Worm (Caenorhabditis elegans) whole organism, early embryonic: ENCODE measurements around the gene Y6E2A.10.
"Not testable (repeated sequence)": the region's sequence is repeated elsewhere in the genome, so short reads cannot be mapped to it uniquely, and the experiment has no call there.

Experiments used
- B0310.2 ChIP-seq: sonication (generic microtip); optimal IDR thresholded peaks from 2 replicates; lab custom pipeline; 2016; ENCODE audit warnings: mild to moderate bottlenecking, missing genetic modification characterization, missing compliant biosample characterization
- F13C5.2 ChIP-seq: sonication (generic microtip); optimal IDR thresholded peaks from 2 replicates; lab custom pipeline; 2017; ENCODE audit warnings: mild to moderate bottlenecking, missing genetic modification characterization, inconsistent platforms, missing compliant biosample characterization
- aly-1 ChIP-seq: sonication (generic microtip); optimal IDR thresholded peaks from 2 replicates; lab custom pipeline; 2016; ENCODE audit warnings: missing genetic modification characterization, missing compliant biosample characterization
- ama-1 ChIP-seq: fragments of 150-350 bp; optimal IDR thresholded peaks from 2 replicates; lab custom pipeline; 2014
- ceh-13 ChIP-seq: fragments of 200-800 bp; sonication (Bioruptor generic); optimal IDR thresholded peaks from 2 replicates; lab custom pipeline; 2018; ENCODE audit warnings: mild to moderate bottlenecking, missing genetic modification characterization, missing compliant biosample characterization
- ceh-36 ChIP-seq: sonication (generic microtip); optimal IDR thresholded peaks from 2 replicates; lab custom pipeline; 2016; ENCODE audit warnings: missing genetic modification characterization, inconsistent platforms, missing compliant biosample characterization
- ets-7 ChIP-seq: sonication (generic microtip); optimal IDR thresholded peaks from 2 replicates; lab custom pipeline; 2016; ENCODE audit warnings: missing genotype, missing genetic modification characterization, missing compliant biosample characterization
- flt-1 ChIP-seq: fragments of 200-800 bp; sonication (Bioruptor generic); IDR thresholded peaks from 2 replicates; pipeline ENCODE4 v1.3.6; 2022; ENCODE audit warnings: missing genetic modification characterization, missing compliant biosample characterization
- hmbx-1 ChIP-seq: sonication (generic microtip); optimal IDR thresholded peaks from 2 replicates; lab custom pipeline; 2016; ENCODE audit warnings: mild to moderate bottlenecking, missing genetic modification characterization, missing compliant biosample characterization
- hmg-4 ChIP-seq: fragments of 200-800 bp; sonication (Bioruptor generic); optimal IDR thresholded peaks from 2 replicates; lab custom pipeline; 2018; ENCODE audit warnings: mild to moderate bottlenecking, missing genetic modification characterization, missing compliant biosample characterization
- hnd-1 ChIP-seq: sonication (generic microtip); optimal IDR thresholded peaks from 2 replicates; lab custom pipeline; 2016; ENCODE audit warnings: missing genetic modification characterization, missing compliant biosample characterization
- pes-1 ChIP-seq: fragments of 200-800 bp; sonication (Bioruptor generic); IDR thresholded peaks from 2 replicates; pipeline ENCODE4 v1.3.6; 2022; ENCODE audit warnings: missing genetic modification reagents, missing genetic modification characterization, missing compliant biosample characterization
- scrt-1 ChIP-seq: fragments of 200-800 bp; sonication (Bioruptor generic); IDR thresholded peaks from 2 replicates; pipeline ENCODE4 v1.3.6; 2022; ENCODE audit warnings: missing genetic modification characterization, missing compliant biosample characterization
- sea-1 ChIP-seq: fragments of 200-800 bp; sonication (Bioruptor generic); conservative IDR thresholded peaks from 2 replicates; pipeline ENCODE4 v1.3.6; 2022; ENCODE audit warnings: missing genetic modification characterization, missing compliant biosample characterization
- tbx-11 ChIP-seq: fragments of 200-800 bp; sonication (Bioruptor generic); IDR thresholded peaks from 2 replicates; pipeline ENCODE4 v1.3.6; 2022; ENCODE audit warnings: missing genetic modification characterization, missing compliant biosample characterization
- tbx-37 ChIP-seq: fragments of 200-800 bp; sonication (Bioruptor generic); conservative IDR thresholded peaks from 2 replicates; pipeline ENCODE4 v1.3.6; 2022; ENCODE audit warnings: missing genetic modification reagents, missing genetic modification characterization, missing compliant biosample characterization
- tra-4 ChIP-seq: sonication (generic microtip); optimal IDR thresholded peaks from 2 replicates; lab custom pipeline; 2017; ENCODE audit warnings: missing genetic modification characterization, missing compliant biosample characterization

Y6E2A.10 gene

ce11 chrV:15758449-15758848 is 28.1 kb upstream of the Y6E2A.10 start, which contains the start of gene str-9:
Gene str-9 (plus strand): TSS chrV:15758749.
- TF ChIP-seq scrt-1 (no peak), B0310.2 (no peak), flt-1 (GFP tag; lab: Robert Waterston, UW) (no peak), pes-1 (no peak), sea-1 (GFP tag; lab: Robert Waterston, UW) (no peak), tbx-11 (GFP tag; lab: Robert Waterston, UW) (no peak), ets-7 (no peak), ceh-36 (tag; lab: Kevin White, UChicago) (no peak), aly-1 (tag; lab: Kevin White, UChicago) (no peak), tra-4 (tag; lab: Kevin White, UChicago) (no peak), hmbx-1 (no peak), hmg-4 (no peak), ama-1 (lab: Kevin White, UChicago) (no peak), F13C5.2 (tag; lab: Kevin White, UChicago) (no peak), ceh-13 (GFP tag; lab: Kevin White, UChicago) (no peak), tbx-37 (no peak), hnd-1 (tag; lab: Kevin White, UChicago) (no peak)

- TF ChIP-seq flt-1 (GFP tag; lab: Robert Waterston, UW) (no peak), sea-1 (GFP tag; lab: Robert Waterston, UW) (no peak)
Observed at ce11 chrV:15757645-15758044, 27.3 kb upstream of the Y6E2A.10 start.

DNA sequence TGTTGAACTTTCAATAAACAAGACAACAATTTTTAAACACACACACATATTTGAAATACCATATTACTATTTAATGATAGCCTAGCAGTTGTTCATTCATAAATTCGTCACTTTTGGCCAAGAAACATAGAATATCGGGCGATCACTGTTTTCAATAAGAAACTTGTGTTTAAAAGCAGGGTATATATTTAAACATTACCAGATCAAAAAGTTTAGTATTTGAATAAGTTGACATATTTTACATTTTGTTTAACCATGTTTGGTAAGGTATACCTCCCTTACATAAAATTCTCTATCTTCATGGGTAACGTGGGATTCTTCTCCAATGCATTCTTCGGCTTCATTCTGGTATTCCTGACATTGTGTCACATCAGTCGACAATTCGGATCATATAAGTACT is 24.4 kb upstream of the Y6E2A.10 start, which contains the start of gene str-8:
Gene str-8, plus strand, starts transcription at position 301 of the 400 bp plus-strand sequence.
- not testable (repeated sequence) for TF ChIP-seq sea-1 (GFP tag; lab: Robert Waterston, UW); scrt-1; hmg-4

ce11 chrV:15752941-15753340 is 22.6 kb upstream of the Y6E2A.10 start, which contains the start of gene str-5:
Gene str-5 (plus strand): TSS chrV:15753241.
- not testable (repeated sequence) for TF ChIP-seq hmbx-1; ama-1 (lab: Kevin White, UChicago); pes-1

ce11 chrV:15752049-15752448 is 21.7 kb upstream of the Y6E2A.10 start, which contains the start of gene str-43:
Gene str-43 (minus strand): TSS chrV:15752149.
- TF ChIP-seq pes-1: no peak
- no peak for TF ChIP-seq F13C5.2 (tag; lab: Kevin White, UChicago)

ce11 chrV:15750130-15750529 is 19.8 kb upstream of the Y6E2A.10 start, which contains the start of gene str-6:
Gene str-6 (minus strand): TSS chrV:15750230.
- TF ChIP-seq sea-1 (GFP tag; lab: Robert Waterston, UW) (no peak), hmbx-1 (no peak), ets-7 (no peak), pes-1 (no peak), tra-4 (tag; lab: Kevin White, UChicago) (no peak), tbx-37 (no peak), flt-1 (GFP tag; lab: Robert Waterston, UW) (no peak), hmg-4 (no peak), ceh-13 (GFP tag; lab: Kevin White, UChicago) (no peak), scrt-1 (no peak)

ce11 chrV:15748343-15748742 is 18.0 kb upstream of the Y6E2A.10 start, which contains the start of gene T23D5.8:
Gene T23D5.8 (minus strand): TSS chrV:15748443.
- TF ChIP-seq B0310.2, hmbx-1, ets-7: not testable (repeated sequence)

- TF ChIP-seq hnd-1 (tag; lab: Kevin White, UChicago); B0310.2; tra-4 (tag; lab: Kevin White, UChicago): not testable (repeated sequence)
Observed at ce11 chrV:15744366-15744765, 14.0 kb upstream of the Y6E2A.10 start, which contains the start of gene str-19. Gene str-19 (minus strand): TSS chrV:15744466.

- TF ChIP-seq hnd-1 (tag; lab: Kevin White, UChicago) (no peak), hmg-4 (no peak), hmbx-1 (no peak)
Observed at ce11 chrV:15741851-15742250, 11.5 kb upstream of the Y6E2A.10 start, which contains the start of gene str-18. Gene str-18 (minus strand): TSS chrV:15741951.

- TF ChIP-seq ama-1 (lab: Kevin White, UChicago) (no peak), F13C5.2 (tag; lab: Kevin White, UChicago) (no peak), ets-7 (no peak), ceh-36 (tag; lab: Kevin White, UChicago) (no peak), tra-4 (tag; lab: Kevin White, UChicago) (no peak), B0310.2 (no peak), hmbx-1 (no peak), ceh-13 (GFP tag; lab: Kevin White, UChicago) (no peak), sea-1 (GFP tag; lab: Robert Waterston, UW) (no peak), hnd-1 (tag; lab: Kevin White, UChicago) (no peak)
Observed at ce11 chrV:15735720-15736119, 5.4 kb upstream of the Y6E2A.10 start, which contains the start of gene str-27. Gene str-27 (minus strand): TSS chrV:15735820.
